Fruit fly (Drosophila melanogaster) whole organism, embryonic: ENCODE data around the gene HemK2.

Experiments
- CG10209 ChIP-seq: fragments of 200-800 bp; sonication (Bioruptor generic); optimal IDR thresholded peaks from 3 replicates; lab custom pipeline; 2017; ENCODE audit warnings: missing biosample characterization, mild to moderate bottlenecking, missing genetic modification characterization, missing genetic modification reagents
- CG1024 ChIP-seq: fragments of 200-800 bp; sonication (Bioruptor generic); IDR thresholded peaks from 2 replicates; pipeline ENCODE4 v1.3.6; 2022; ENCODE audit warnings: missing biosample characterization, missing genetic modification characterization
- CG10543 ChIP-seq: fragments of 200-800 bp; sonication (Bioruptor generic); optimal IDR thresholded peaks from 3 replicates; lab custom pipeline; 2017; ENCODE audit warnings: missing biosample characterization, mild to moderate bottlenecking, missing genetic modification characterization, moderate library complexity
- CG11696 ChIP-seq: fragments of 200-800 bp; sonication (Bioruptor generic); IDR thresholded peaks from 2 replicates; pipeline ENCODE4 v1.3.6; 2022; ENCODE audit warnings: missing biosample characterization, missing genetic modification characterization
- CG12104 ChIP-seq: fragments of 200-800 bp; sonication (Bioruptor generic); optimal IDR thresholded peaks from 3 replicates; lab custom pipeline; 2016; ENCODE audit warnings: missing biosample characterization, missing genetic modification characterization
- CG12769 ChIP-seq: fragments of 200-800 bp; sonication (Bioruptor generic); optimal IDR thresholded peaks from 2 replicates; lab custom pipeline; 2019; ENCODE audit warnings: missing biosample characterization, mild to moderate bottlenecking, missing genetic modification characterization, moderate library complexity
- CG13287 ChIP-seq: fragments of 200-800 bp; sonication (Bioruptor generic); IDR thresholded peaks from 2 replicates; pipeline ENCODE4 v1.3.6; 2022; ENCODE audit warnings: missing biosample characterization, missing genetic modification characterization; ENCODE audit not compliant: partially characterized antibody
- CG14050 ChIP-seq: fragments of 200-800 bp; sonication (Bioruptor generic); IDR thresholded peaks from 3 replicates; pipeline ENCODE4 v1.3.6; 2022; ENCODE audit warnings: missing biosample characterization, missing genetic modification characterization
- CG14860 ChIP-seq: fragments of 200-800 bp; sonication (Bioruptor generic); IDR thresholded peaks from 3 replicates; pipeline ENCODE4 v1.3.6; 2022; ENCODE audit warnings: missing biosample characterization, missing genetic modification characterization; ENCODE audit not compliant: partially characterized antibody
- CG32532 ChIP-seq: fragments of 200-800 bp; sonication (Bioruptor generic); IDR thresholded peaks from 2 replicates; pipeline ENCODE4 v1.3.6; 2022; ENCODE audit warnings: missing biosample characterization, missing genetic modification characterization
- CG34376 ChIP-seq: fragments of 200-800 bp; sonication (Bioruptor generic); optimal IDR thresholded peaks from 2 replicates; lab custom pipeline; 2018; ENCODE audit warnings: missing biosample characterization, mild to moderate bottlenecking, missing genetic modification characterization
- CG3995 ChIP-seq: fragments of 200-800 bp; sonication (Bioruptor generic); optimal IDR thresholded peaks from 3 replicates; lab custom pipeline; 2016; ENCODE audit warnings: missing biosample characterization, missing genetic modification characterization
- CG4617 ChIP-seq: fragments of 200-800 bp; sonication (Bioruptor generic); optimal IDR thresholded peaks from 3 replicates; lab custom pipeline; 2016; ENCODE audit warnings: missing biosample characterization, missing genetic modification characterization, borderline replicate concordance
- CG4820 ChIP-seq: fragments of 200-800 bp; sonication (Bioruptor generic); optimal IDR thresholded peaks from 3 replicates; lab custom pipeline; 2016; ENCODE audit warnings: missing biosample characterization, missing genetic modification characterization
- CG5180 ChIP-seq: fragments of 200-800 bp; sonication (Bioruptor generic); optimal IDR thresholded peaks from 3 replicates; lab custom pipeline; 2017; ENCODE audit warnings: missing biosample characterization, missing genetic modification characterization, mild to moderate bottlenecking, moderate library complexity, missing genetic modification reagents
- CG6175 ChIP-seq: fragments of 200-800 bp; sonication (Bioruptor generic); IDR thresholded peaks from 3 replicates; pipeline ENCODE4 v1.3.6; 2022; ENCODE audit warnings: missing biosample characterization, missing genetic modification characterization
- CG7987 ChIP-seq: fragments of 200-800 bp; sonication (Bioruptor generic); optimal IDR thresholded peaks from 2 replicates; lab custom pipeline; 2018; ENCODE audit warnings: missing biosample characterization, mild to moderate bottlenecking, missing genetic modification characterization, moderate library complexity
- CG8359 ChIP-seq: fragments of 200-800 bp; sonication (Bioruptor generic); optimal IDR thresholded peaks from 2 replicates; lab custom pipeline; 2017; ENCODE audit warnings: missing biosample characterization, mild to moderate bottlenecking, missing genetic modification characterization, borderline replicate concordance
- CG9876 ChIP-seq: fragments of 200-800 bp; sonication (Bioruptor generic); optimal IDR thresholded peaks from 2 replicates; lab custom pipeline; 2016; ENCODE audit warnings: missing biosample characterization, missing genetic modification characterization
- Camta ChIP-seq: fragments of 200-800 bp; sonication (Bioruptor generic); optimal IDR thresholded peaks from 2 replicates; lab custom pipeline; 2016; ENCODE audit warnings: missing biosample characterization, missing genetic modification characterization
- Chrac-16 ChIP-seq: fragments of 200-800 bp; sonication (Bioruptor generic); optimal IDR thresholded peaks from 3 replicates; lab custom pipeline; 2016; ENCODE audit warnings: missing biosample characterization, missing genetic modification characterization
- GATAe ChIP-seq: fragments of 200-800 bp; sonication (Bioruptor generic); conservative IDR thresholded peaks from 2 replicates; pipeline ENCODE4 v1.3.6; 2022; ENCODE audit warnings: missing biosample characterization, missing genetic modification characterization
- H15 ChIP-seq: fragments of 200-800 bp; sonication (Bioruptor generic); IDR thresholded peaks from 3 replicates; pipeline ENCODE4 v1.3.6; 2022; ENCODE audit warnings: missing biosample characterization, missing genetic modification characterization
- Med ChIP-seq: fragments of 200-800 bp; sonication (Bioruptor generic); peaks from one replicate; lab custom pipeline; 2016; ENCODE audit warnings: missing biosample characterization, missing genetic modification characterization, mild to moderate bottlenecking, inconsistent platforms, moderate library complexity
- Opbp ChIP-seq: fragments of 200-800 bp; sonication (Bioruptor generic); IDR thresholded peaks from 3 replicates; pipeline ENCODE4 v1.3.6; 2022; ENCODE audit warnings: missing biosample characterization, missing genetic modification characterization; ENCODE audit not compliant: partially characterized antibody
- Pdp1 ChIP-seq, 2 experiments: fragments of 200-800 bp; sonication (Bioruptor generic); optimal IDR thresholded peaks; 3 replicates each; lab custom pipeline; 2016; ENCODE audit warnings: missing biosample characterization in 2 of 2, missing genetic modification characterization in 2 of 2, mild to moderate bottlenecking in 1 of 2, moderate library complexity in 1 of 2
- Taf1 ChIP-seq: fragments of 200-800 bp; sonication (Bioruptor generic); IDR thresholded peaks from 2 replicates; pipeline ENCODE4 v1.3.6; 2022; ENCODE audit warnings: missing biosample characterization, missing genetic modification characterization
- Usf ChIP-seq: fragments of 200-800 bp; sonication (Bioruptor generic); optimal IDR thresholded peaks from 2 replicates; lab custom pipeline; 2017; ENCODE audit warnings: missing genotype, missing biosample characterization, missing genetic modification characterization
- amos ChIP-seq: fragments of 200-800 bp; sonication (Bioruptor generic); IDR thresholded peaks from 2 replicates; pipeline ENCODE4 v1.3.6; 2022; ENCODE audit warnings: missing biosample characterization, missing genetic modification characterization; ENCODE audit not compliant: partially characterized antibody
- ato ChIP-seq: fragments of 200-800 bp; sonication (Bioruptor generic); IDR thresholded peaks from 2 replicates; pipeline ENCODE4 v1.3.6; 2022; ENCODE audit warnings: missing biosample characterization, missing genetic modification characterization; ENCODE audit not compliant: partially characterized antibody
- bab2 ChIP-seq: fragments of 200-800 bp; sonication (Bioruptor generic); optimal IDR thresholded peaks from 2 replicates; lab custom pipeline; 2016; ENCODE audit warnings: missing biosample characterization, missing genetic modification characterization
- caup ChIP-seq: fragments of 200-800 bp; sonication (Bioruptor generic); optimal IDR thresholded peaks from 3 replicates; lab custom pipeline; 2017; ENCODE audit warnings: missing biosample characterization, mild to moderate bottlenecking, missing genetic modification characterization, moderate library complexity; ENCODE audit not compliant: severe bottlenecking
- corto ChIP-seq: fragments of 200-800 bp; sonication (Bioruptor generic); optimal IDR thresholded peaks from 2 replicates; lab custom pipeline; 2016; ENCODE audit warnings: missing biosample characterization, mild to moderate bottlenecking, missing genetic modification characterization, moderate library complexity
- cwo ChIP-seq: fragments of 200-800 bp; sonication (Bioruptor generic); optimal IDR thresholded peaks from 3 replicates; lab custom pipeline; 2017; ENCODE audit warnings: missing biosample characterization, missing genetic modification characterization, mild to moderate bottlenecking, moderate library complexity, missing genetic modification reagents
- en ChIP-seq: fragments of 200-800 bp; sonication (Bioruptor generic); optimal IDR thresholded peaks from 2 replicates; lab custom pipeline; 2016; ENCODE audit warnings: missing biosample characterization, missing genetic modification characterization
- gce ChIP-seq: fragments of 200-800 bp; sonication (Bioruptor generic); IDR thresholded peaks from 3 replicates; pipeline ENCODE4 v1.3.6; 2022; ENCODE audit warnings: missing biosample characterization, missing genetic modification characterization
- gsb ChIP-seq: fragments of 200-800 bp; sonication (Bioruptor generic); IDR thresholded peaks from 2 replicates; pipeline ENCODE4 v1.3.6; 2022; ENCODE audit warnings: missing biosample characterization, missing genetic modification characterization
- jing ChIP-seq: fragments of 200-800 bp; sonication (Bioruptor generic); optimal IDR thresholded peaks from 2 replicates; lab custom pipeline; 2018; ENCODE audit warnings: missing biosample characterization, mild to moderate bottlenecking, missing genetic modification characterization
- knrl ChIP-seq: fragments of 200-800 bp; sonication (Bioruptor generic); IDR thresholded peaks from 3 replicates; pipeline ENCODE4 v1.3.6; 2022; ENCODE audit warnings: missing biosample characterization, missing genetic modification characterization; ENCODE audit not compliant: partially characterized antibody
- lab ChIP-seq: fragments of 200-800 bp; sonication (Bioruptor generic); optimal IDR thresholded peaks from 3 replicates; lab custom pipeline; 2017; ENCODE audit warnings: missing biosample characterization, missing genetic modification characterization, mild to moderate bottlenecking, moderate library complexity, missing genetic modification reagents
- lmd ChIP-seq: fragments of 200-800 bp; sonication (Bioruptor generic); IDR thresholded peaks from 2 replicates; pipeline ENCODE4 v1.3.6; 2022; ENCODE audit warnings: missing biosample characterization, missing genetic modification characterization
- sc ChIP-seq, 3 experiments: fragments of >200 bp in 2 of 3; fragments of 200-800 bp in 1 of 3; sonication (Bioruptor generic) in 1 of 3; optimal IDR thresholded peaks; 2 replicates in 2 of 3; 3 replicates in 1 of 3; lab custom pipeline; 2017; ENCODE audit warnings: mild to moderate bottlenecking in 1 of 3, missing biosample characterization in 1 of 3, missing genetic modification characterization in 1 of 3, missing genetic modification reagents in 1 of 3
- tll ChIP-seq, 2 experiments: fragments of 200-800 bp in 1 of 2; fragments of >200 bp in 1 of 2; sonication (Bioruptor generic) in 1 of 2; optimal IDR thresholded peaks; 2 replicates each; lab custom pipeline; 2017 to 2019; ENCODE audit warnings: missing biosample characterization in 2 of 2, missing genetic modification characterization in 2 of 2, mild to moderate bottlenecking in 1 of 2, moderate library complexity in 1 of 2
- wek ChIP-seq: fragments of 200-800 bp; sonication (Bioruptor generic); optimal IDR thresholded peaks from 3 replicates; lab custom pipeline; 2018; ENCODE audit warnings: missing biosample characterization, mild to moderate bottlenecking, missing genetic modification characterization, moderate library complexity

The HemK2 gene

DNA sequence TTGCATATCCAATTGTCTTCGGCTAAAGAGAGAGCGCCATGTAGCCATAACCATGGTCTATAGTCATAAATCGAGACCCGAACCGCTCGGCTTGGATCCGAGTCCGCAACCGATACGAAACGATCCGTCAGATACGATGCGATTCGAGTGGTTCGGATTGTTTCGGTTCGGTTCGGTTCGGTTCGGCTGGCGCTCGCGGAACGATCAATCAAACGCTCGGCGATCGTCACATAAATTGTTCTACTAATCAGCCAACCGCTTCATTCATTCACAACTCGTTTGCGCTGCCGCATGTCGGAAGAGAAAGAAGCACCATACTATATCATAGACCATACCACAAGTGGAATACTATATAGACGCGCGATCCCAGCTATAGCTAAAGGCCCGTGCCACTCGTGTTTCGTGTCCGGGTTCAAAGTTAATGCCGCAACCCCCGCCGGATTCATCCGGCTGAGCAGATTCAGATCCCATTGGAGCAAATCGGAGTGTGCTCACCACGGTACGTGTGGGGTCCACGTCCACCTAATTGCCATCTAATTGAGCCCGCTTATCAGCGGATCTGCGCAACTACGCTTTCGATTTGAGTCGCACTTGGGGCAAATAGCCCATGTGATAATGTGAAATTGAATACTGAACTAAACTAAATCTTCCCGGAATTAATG, 48.7 kb upstream of the HemK2 start (continued):
- TF ChIP-seq ato (GFP tag; lab: Robert Waterston, UW) (no peak), sc (optimal IDR thresholded peaks at IDR 0.05; lab: Kevin White, UChicago) (no peak), sc (GFP tag; optimal IDR thresholded peaks at IDR 0.05; lab: Kevin White, UChicago) (no peak), CG10209 (GFP tag; lab: Kevin White, UChicago) (no peak), knrl (GFP tag; lab: Robert Waterston, UW) (0 out of 3 replicates have a peak, but pooled peaks have one; percentile 21), tll (GFP tag; optimal IDR thresholded peaks at IDR 0.05; lab: Kevin White, UChicago) (no peak), Pdp1 (GFP tag; optimal IDR thresholded peaks at IDR 0.05; lab: Kevin White, UChicago) (peak in 1 of 2 experiments; percentile 33), wek (no peak), lab (GFP tag; lab: Kevin White, UChicago) (peak; percentile 75), CG5180 (peak; percentile 95), Usf (GFP tag; lab: Kevin White, UChicago) (no peak), CG13287 (GFP tag; lab: Robert Waterston, UW) (peak; percentile 37; the same call in 1 of the 2 replicates), GATAe (GFP tag; lab: Robert Waterston, UW) (no peak; the same call in 1 of the 2 replicates), CG12104 (GFP tag; lab: Kevin White, UChicago) (no peak), Camta (GFP tag; lab: Kevin White, UChicago) (no peak), Chrac-16 (GFP tag; lab: Kevin White, UChicago) (no peak), gce (GFP tag; lab: Robert Waterston, UW) (no peak), CG6175 (0 out of 3 replicates have a peak, but pooled peaks have one; percentile 15), CG4617 (GFP tag; lab: Kevin White, UChicago) (no peak), cwo (GFP tag; lab: Kevin White, UChicago) (peak; percentile 38), H15 (GFP tag; lab: Robert Waterston, UW) (no peak), CG9876 (no peak), CG34376 (GFP tag; lab: Kevin White, UChicago) (peak; percentile 42), en (no peak), corto (GFP tag; lab: Kevin White, UChicago) (no peak), CG10543 (peak; percentile 4), CG1024 (GFP tag; lab: Robert Waterston, UW) (no peak), CG7987 (GFP tag; lab: Kevin White, UChicago) (no peak), lmd (GFP tag; lab: Robert Waterston, UW) (no peak), Med (peak; percentile 58), jing (GFP tag; lab: Kevin White, UChicago) (peak; percentile 55), CG11696 (GFP tag; lab: Robert Waterston, UW) (no peak), CG3995 (GFP tag; lab: Kevin White, UChicago) (no peak), CG4820 (GFP tag; lab: Kevin White, UChicago) (no peak), caup (GFP tag; lab: Kevin White, UChicago) (peak; percentile 17), CG14860 (GFP tag; lab: Robert Waterston, UW) (no peak), bab2 (GFP tag; lab: Kevin White, UChicago) (no peak), CG8359 (GFP tag; lab: Kevin White, UChicago) (no peak), CG14050 (GFP tag; lab: Robert Waterston, UW) (peak; percentile 56; the same call in 2 of the 3 replicates), CG12769 (no peak), Opbp (no peak), amos (GFP tag; lab: Robert Waterston, UW) (peak; percentile 13; the same call in 1 of the 2 replicates), Taf1 (GFP tag; lab: Robert Waterston, UW) (no peak), gsb (GFP tag; lab: Robert Waterston, UW) (no peak), CG32532 (peak; percentile 21; the same call in 1 of the 2 replicates)
